Fruit fly (Drosophila melanogaster) whole organism, adult: ENCODE measurements around the gene Ogdh.
A peak's percentile ranks its signal among the peaks of the same experiment; 100 is the strongest.

Experiments used
- cnc ChIP-seq, 2 experiments: fragments of >200 bp; optimal IDR thresholded peaks; 2 replicates each; lab custom pipeline; 2017
- ovo ChIP-seq: fragments of 200-800 bp; sonication (Bioruptor generic); optimal IDR thresholded peaks from 2 replicates; lab custom pipeline; 2016; ENCODE audit warnings: missing biosample characterization, missing genetic modification characterization

- TF ChIP-seq ovo (GFP tag; lab: Kevin White, UChicago) (peak; percentile 54), cnc (optimal IDR thresholded peaks at IDR 0.05; lab: Kevin White, UChicago) (no peak)
Observed at dm6 chr3L:17007041-17007471, 52.4 kb downstream of the Ogdh start.
